Fruit fly (Drosophila melanogaster): ENCODE data around the gene Bka.

Bka gene

dm6 chr2L:9894871-9895364 is at the start of gene Bka (continued):
- TF ChIP-seq CG2120 (GFP tag; optimal IDR thresholded peaks at IDR 0.05) (no peak), CG14014 (GFP tag; IDR thresholded peaks at IDR 0.05) (no peak), D19A (tag; optimal IDR thresholded peaks at IDR 0.05) (peak; percentile 60), trh (GFP tag; optimal IDR thresholded peaks at IDR 0.05) (no peak), cg (GFP tag; optimal IDR thresholded peaks at IDR 0.05) (no peak), CG1603 (tag; optimal IDR thresholded peaks at IDR 0.05) (peak; percentile 78), CG7556 (GFP tag; optimal IDR thresholded peaks at IDR 0.05) (peak; percentile 38), slou (GFP tag; optimal IDR thresholded peaks at IDR 0.05) (no peak), Sry-δ (GFP tag; optimal IDR thresholded peaks at IDR 0.05) (peak; percentile 79), CG6854 (GFP tag; optimal IDR thresholded peaks at IDR 0.05) (no peak), CG12659 (GFP tag; optimal IDR thresholded peaks at IDR 0.05) (peak; percentile 89), TFAM (GFP tag; optimal IDR thresholded peaks at IDR 0.05) (no peak), CG13775 (GFP tag; optimal IDR thresholded peaks at IDR 0.05) (peak; percentile 80), CG10267 (tag; optimal IDR thresholded peaks at IDR 0.05) (peak; percentile 82), hbn (GFP tag; IDR thresholded peaks at IDR 0.05; ENCODE audit: partially characterized antibody) (peak; percentile 98), otp (GFP tag; IDR thresholded peaks at IDR 0.05) (peak; percentile 27; the same call in 1 of the 3 replicates), CG18764 (GFP tag; optimal IDR thresholded peaks at IDR 0.05) (no peak), CG7357 (GFP tag; IDR thresholded peaks at IDR 0.05) (no peak), Aef1 (GFP tag; IDR thresholded peaks at IDR 0.05) (no peak), Camta (GFP tag; optimal IDR thresholded peaks at IDR 0.05) (no peak), nau (GFP tag; optimal IDR thresholded peaks at IDR 0.05) (peak; percentile 65), kay (GFP tag; optimal IDR thresholded peaks at IDR 0.05) (no peak), CG11723 (GFP tag; optimal IDR thresholded peaks at IDR 0.05) (no peak), CG8765 (GFP tag; IDR thresholded peaks at IDR 0.05) (no peak), danr (GFP tag; IDR thresholded peaks at IDR 0.05) (no peak), CG11696 (GFP tag; IDR thresholded peaks at IDR 0.05) (no peak)

- TF ChIP-seq zfh2 (GFP tag; optimal IDR thresholded peaks at IDR 0.05) (no peak), BEAF-32 (GFP tag; optimal IDR thresholded peaks at IDR 0.05) (no peak), sens (GFP tag) (peak; percentile 68), Myb (GFP tag; optimal IDR thresholded peaks at IDR 0.05) (no peak), kay (GFP tag; optimal IDR thresholded peaks at IDR 0.05) (no peak), ranshi (GFP tag; IDR thresholded peaks at IDR 0.05) (no peak), aop (GFP tag; IDR thresholded peaks at IDR 0.05) (no peak), da (GFP tag; optimal IDR thresholded peaks at IDR 0.05) (no peak), Bgb (GFP tag; IDR thresholded peaks at IDR 0.05; ENCODE audit: partially characterized antibody) (no peak), CG2199 (GFP tag; IDR thresholded peaks at IDR 0.05) (no peak), CG17385 (GFP tag; optimal IDR thresholded peaks at IDR 0.05) (peak; percentile 18), CG14667 (GFP tag; IDR thresholded peaks at IDR 0.05) (no peak), CG12071 (GFP tag; optimal IDR thresholded peaks at IDR 0.05) (no peak), gsb-n (tag; optimal IDR thresholded peaks at IDR 0.05) (no peak), Ets97D (GFP tag; optimal IDR thresholded peaks at IDR 0.05) (peak; percentile 55), Taf1 (GFP tag; IDR thresholded peaks at IDR 0.05) (no peak), sug (tag; optimal IDR thresholded peaks at IDR 0.05) (no peak), Meics (GFP tag; optimal IDR thresholded peaks at IDR 0.05) (no peak), CG31365 (tag; optimal IDR thresholded peaks at IDR 0.05) (no peak), Hmx (GFP tag; optimal IDR thresholded peaks at IDR 0.05) (no peak), Tbp (GFP tag; optimal IDR thresholded peaks at IDR 0.05) (no peak), CG7271 (tag; optimal IDR thresholded peaks at IDR 0.05) (peak; percentile 58), CG1832 (GFP tag; optimal IDR thresholded peaks at IDR 0.05) (no peak), Mrtf (GFP tag; IDR thresholded peaks at IDR 0.05) (no peak), CG2202 (tag; optimal IDR thresholded peaks at IDR 0.05) (no peak), ewg (GFP tag; optimal IDR thresholded peaks at IDR 0.05) (no peak), dm (GFP tag; optimal IDR thresholded peaks at IDR 0.05) (no peak)
These were observed 44.3 kb upstream of the Bka start for dm6 chr2L:9850788-9851187.
